Fruit fly (Drosophila melanogaster) whole organism, embryonic: ENCODE results near the gene IntS9.

ENCODE experiments used
- Abd-B ChIP-seq: fragments of 200-800 bp; sonication (Bioruptor generic); optimal IDR thresholded peaks from 2 replicates; lab custom pipeline; 2018; ENCODE audit warnings: missing biosample characterization, mild to moderate bottlenecking, missing genetic modification characterization, moderate library complexity
- Aef1 ChIP-seq: fragments of 200-800 bp; sonication (Bioruptor generic); IDR thresholded peaks from 3 replicates; pipeline ENCODE4 v1.3.6; 2022; ENCODE audit warnings: missing biosample characterization, missing genetic modification characterization
- Asciz ChIP-seq: fragments of 200-800 bp; sonication (Bioruptor generic); optimal IDR thresholded peaks from 2 replicates; lab custom pipeline; 2017; ENCODE audit warnings: missing biosample characterization, mild to moderate bottlenecking, missing genetic modification characterization, missing genetic modification reagents
- Atf6 ChIP-seq: fragments of 200-800 bp; sonication (Bioruptor generic); IDR thresholded peaks from 2 replicates; pipeline ENCODE4 v1.3.6; 2022; ENCODE audit warnings: missing biosample characterization, missing genetic modification characterization
- Bteb2 ChIP-seq: fragments of 200-800 bp; sonication (Bioruptor generic); optimal IDR thresholded peaks from 2 replicates; lab custom pipeline; 2016; ENCODE audit warnings: missing biosample characterization, missing genetic modification characterization
- CG10654 ChIP-seq: fragments of 200-800 bp; sonication (Bioruptor generic); optimal IDR thresholded peaks from 2 replicates; lab custom pipeline; 2016; ENCODE audit warnings: missing biosample characterization, missing genetic modification characterization
- CG12236 ChIP-seq: fragments of 200-800 bp; sonication (Bioruptor generic); optimal IDR thresholded peaks from 2 replicates; lab custom pipeline; 2016; ENCODE audit warnings: missing biosample characterization, missing genetic modification characterization
- CG15011 ChIP-seq: fragments of 200-800 bp; sonication (Bioruptor generic); optimal IDR thresholded peaks from 3 replicates; lab custom pipeline; 2018; ENCODE audit warnings: missing biosample characterization, mild to moderate bottlenecking, missing genetic modification characterization
- CG15696 ChIP-seq: fragments of 200-800 bp; sonication (Bioruptor generic); optimal IDR thresholded peaks from 2 replicates; lab custom pipeline; 2019; ENCODE audit warnings: missing biosample characterization, mild to moderate bottlenecking, missing genetic modification characterization, moderate library complexity
- CG17359 ChIP-seq: fragments of 200-800 bp; sonication (Bioruptor generic); optimal IDR thresholded peaks from 3 replicates; lab custom pipeline; 2018; ENCODE audit warnings: missing biosample characterization, mild to moderate bottlenecking, missing genetic modification characterization, moderate library complexity
- CG18764 ChIP-seq: fragments of 200-800 bp; sonication (Bioruptor generic); optimal IDR thresholded peaks from 3 replicates; lab custom pipeline; 2016; ENCODE audit warnings: missing biosample characterization, missing genetic modification characterization
- CG3163 ChIP-seq: fragments of 200-800 bp; sonication (Bioruptor generic); optimal IDR thresholded peaks from 3 replicates; lab custom pipeline; 2016; ENCODE audit warnings: missing biosample characterization, missing genetic modification characterization
- CG3281 ChIP-seq: fragments of 200-800 bp; sonication (Bioruptor generic); optimal IDR thresholded peaks from 3 replicates; lab custom pipeline; 2017; ENCODE audit warnings: missing biosample characterization, mild to moderate bottlenecking, missing genetic modification characterization
- CG34224 ChIP-seq: fragments of 200-800 bp; sonication (Bioruptor generic); IDR thresholded peaks from 3 replicates; pipeline ENCODE4 v1.3.6; 2022; ENCODE audit warnings: missing biosample characterization, missing genetic modification characterization; ENCODE audit not compliant: partially characterized antibody
- CG4424 ChIP-seq: fragments of 200-800 bp; sonication (Bioruptor generic); optimal IDR thresholded peaks from 3 replicates; lab custom pipeline; 2016; ENCODE audit warnings: missing biosample characterization, missing genetic modification characterization
- CG5953 ChIP-seq: fragments of 200-800 bp; sonication (Bioruptor generic); IDR thresholded peaks from 2 replicates; pipeline ENCODE4 v1.3.6; 2022; ENCODE audit warnings: missing biosample characterization, missing genetic modification characterization
- CG6175 ChIP-seq: fragments of 200-800 bp; sonication (Bioruptor generic); IDR thresholded peaks from 3 replicates; pipeline ENCODE4 v1.3.6; 2022; ENCODE audit warnings: missing biosample characterization, missing genetic modification characterization
- CG6272 ChIP-seq: fragments of 200-800 bp; sonication (Bioruptor generic); IDR thresholded peaks from 2 replicates; pipeline ENCODE4 v1.3.6; 2022; ENCODE audit warnings: missing biosample characterization, missing genetic modification characterization
- CG7839 ChIP-seq: fragments of 200-800 bp; sonication (Bioruptor generic); optimal IDR thresholded peaks from 3 replicates; lab custom pipeline; 2018; ENCODE audit warnings: missing biosample characterization, mild to moderate bottlenecking, missing genetic modification characterization, moderate library complexity
- CG9437 ChIP-seq: fragments of 200-800 bp; sonication (Bioruptor generic); optimal IDR thresholded peaks from 2 replicates; lab custom pipeline; 2018; ENCODE audit warnings: missing biosample characterization, mild to moderate bottlenecking, missing genetic modification characterization
- Deaf1 ChIP-seq: fragments of 200-800 bp; optimal IDR thresholded peaks from 3 replicates; lab custom pipeline; 2019; ENCODE audit warnings: missing biosample characterization, mild to moderate bottlenecking, missing genetic modification characterization, moderate library complexity
- Dip2 ChIP-seq: fragments of 200-800 bp; sonication (Bioruptor generic); IDR thresholded peaks from 2 replicates; pipeline ENCODE4 v1.3.6; 2022; ENCODE audit warnings: missing biosample characterization, missing genetic modification characterization
- E2f1 ChIP-seq: fragments of 200-800 bp; sonication (Bioruptor generic); IDR thresholded peaks from 2 replicates; pipeline ENCODE4 v1.3.6; 2022; ENCODE audit warnings: missing biosample characterization, missing genetic modification characterization
- HLH54F ChIP-seq: fragments of 200-800 bp; sonication (Bioruptor generic); optimal IDR thresholded peaks from 3 replicates; lab custom pipeline; 2016; ENCODE audit warnings: missing biosample characterization, missing genetic modification characterization
- HmgD ChIP-seq: fragments of 200-800 bp; sonication (Bioruptor generic); optimal IDR thresholded peaks from 3 replicates; lab custom pipeline; 2016; ENCODE audit warnings: missing biosample characterization, missing genetic modification characterization
- Hmx ChIP-seq: fragments of 200-800 bp; sonication (Bioruptor generic); optimal IDR thresholded peaks from 2 replicates; lab custom pipeline; 2016; ENCODE audit warnings: missing biosample characterization, missing genetic modification characterization
- NK7.1 ChIP-seq: fragments of 200-800 bp; sonication (Bioruptor generic); optimal IDR thresholded peaks from 3 replicates; lab custom pipeline; 2016; ENCODE audit warnings: missing biosample characterization, missing genetic modification characterization
- Oli ChIP-seq: fragments of 200-800 bp; sonication (Bioruptor generic); optimal IDR thresholded peaks from 2 replicates; lab custom pipeline; 2018; ENCODE audit warnings: missing biosample characterization, mild to moderate bottlenecking, missing genetic modification characterization, moderate library complexity
- Opbp ChIP-seq: fragments of 200-800 bp; sonication (Bioruptor generic); IDR thresholded peaks from 3 replicates; pipeline ENCODE4 v1.3.6; 2022; ENCODE audit warnings: missing biosample characterization, missing genetic modification characterization; ENCODE audit not compliant: partially characterized antibody
- ase ChIP-seq: fragments of 200-800 bp; sonication (Bioruptor generic); IDR thresholded peaks from 3 replicates; pipeline ENCODE4 v1.3.6; 2022; ENCODE audit warnings: missing biosample characterization, missing genetic modification characterization
- bowl ChIP-seq: fragments of 200-800 bp; sonication (Bioruptor generic); IDR thresholded peaks from 2 replicates; pipeline ENCODE4 v1.3.6; 2022; ENCODE audit warnings: missing biosample characterization, missing genetic modification characterization
- br ChIP-seq: fragments of >200 bp; optimal IDR thresholded peaks from 2 replicates; lab custom pipeline; 2017
- ci ChIP-seq: fragments of 200-800 bp; sonication (Bioruptor generic); IDR thresholded peaks from 3 replicates; pipeline ENCODE4 v1.3.6; 2022; ENCODE audit warnings: missing biosample characterization, missing genetic modification characterization
- crp ChIP-seq, 2 experiments: fragments of 200-800 bp; sonication (Bioruptor generic); optimal IDR thresholded peaks; 2 replicates in 1 of 2; 3 replicates in 1 of 2; lab custom pipeline; 2017; ENCODE audit warnings: missing biosample characterization in 2 of 2, missing genetic modification characterization in 2 of 2, mild to moderate bottlenecking in 1 of 2, moderate library complexity in 1 of 2
- ftz-f1 ChIP-seq: fragments of 200-800 bp; sonication (Bioruptor generic); optimal IDR thresholded peaks from 2 replicates; lab custom pipeline; 2016; ENCODE audit warnings: missing biosample characterization, missing genetic modification characterization
- gsb-n ChIP-seq: fragments of 200-800 bp; sonication (Bioruptor generic); optimal IDR thresholded peaks from 3 replicates; lab custom pipeline; 2018; ENCODE audit warnings: missing biosample characterization, mild to moderate bottlenecking, missing genetic modification characterization
- jing ChIP-seq: fragments of 200-800 bp; sonication (Bioruptor generic); optimal IDR thresholded peaks from 2 replicates; lab custom pipeline; 2018; ENCODE audit warnings: missing biosample characterization, mild to moderate bottlenecking, missing genetic modification characterization
- kah ChIP-seq: fragments of 200-800 bp; sonication (Bioruptor generic); optimal IDR thresholded peaks from 2 replicates; lab custom pipeline; 2018; ENCODE audit warnings: missing biosample characterization, mild to moderate bottlenecking, missing genetic modification characterization
- ken ChIP-seq: fragments of 200-800 bp; sonication (Bioruptor generic); IDR thresholded peaks from 3 replicates; pipeline ENCODE4 v1.3.6; 2022; ENCODE audit warnings: missing biosample characterization, missing genetic modification characterization
- lov ChIP-seq, 2 experiments: fragments of 200-800 bp in 1 of 2; fragments of >200 bp in 1 of 2; sonication (Bioruptor generic) in 1 of 2; IDR thresholded peaks in 1 of 2; optimal IDR thresholded peaks in 1 of 2; 2 replicates in 1 of 2; 3 replicates in 1 of 2; pipeline versions ENCODE4 v1.3.6 to Lab custom; 2017 to 2022; ENCODE audit warnings: missing biosample characterization in 1 of 2, missing genetic modification characterization in 1 of 2
- mld ChIP-seq: fragments of 200-800 bp; sonication (Bioruptor generic); IDR thresholded peaks from 3 replicates; pipeline ENCODE4 v1.3.6; 2022; ENCODE audit warnings: missing biosample characterization, missing genetic modification characterization; ENCODE audit not compliant: partially characterized antibody
- onecut ChIP-seq: fragments of 200-800 bp; sonication (Bioruptor generic); IDR thresholded peaks from 2 replicates; pipeline ENCODE4 v1.3.6; 2022; ENCODE audit warnings: missing biosample characterization, missing genetic modification characterization
- phol ChIP-seq: fragments of 200-800 bp; sonication (Bioruptor generic); optimal IDR thresholded peaks from 3 replicates; lab custom pipeline; 2018; ENCODE audit warnings: missing biosample characterization, mild to moderate bottlenecking, missing genetic modification characterization, moderate library complexity
- pum ChIP-seq: fragments of 200-800 bp; sonication (Bioruptor generic); optimal IDR thresholded peaks from 2 replicates; lab custom pipeline; 2016; ENCODE audit warnings: missing biosample characterization, missing genetic modification characterization
- pzg ChIP-seq: fragments of 200-800 bp; sonication (Bioruptor generic); optimal IDR thresholded peaks from 3 replicates; lab custom pipeline; 2018; ENCODE audit warnings: missing biosample characterization, mild to moderate bottlenecking, missing genetic modification characterization, moderate library complexity
- rib ChIP-seq: fragments of 200-800 bp; sonication (Bioruptor generic); IDR thresholded peaks from 2 replicates; pipeline ENCODE4 v1.3.6; 2022; ENCODE audit warnings: missing biosample characterization, missing genetic modification characterization
- schlank ChIP-seq: fragments of 200-800 bp; sonication (Bioruptor generic); optimal IDR thresholded peaks from 2 replicates; lab custom pipeline; 2018; ENCODE audit warnings: missing biosample characterization, mild to moderate bottlenecking, missing genetic modification characterization
- seq ChIP-seq: fragments of 200-800 bp; sonication (Bioruptor generic); IDR thresholded peaks from 2 replicates; pipeline ENCODE4 v1.3.6; 2022; ENCODE audit warnings: missing biosample characterization, missing genetic modification characterization
- tio ChIP-seq: fragments of 200-800 bp; sonication (Bioruptor generic); optimal IDR thresholded peaks from 2 replicates; lab custom pipeline; 2017; ENCODE audit warnings: missing biosample characterization, missing genetic modification characterization, inconsistent platforms
- wdn ChIP-seq: fragments of 200-800 bp; sonication (Bioruptor generic); IDR thresholded peaks from 2 replicates; pipeline ENCODE4 v1.3.6; 2022; ENCODE audit warnings: missing biosample characterization, missing genetic modification characterization
- z ChIP-seq: fragments of 200-800 bp; sonication (Bioruptor generic); IDR thresholded peaks from 3 replicates; pipeline ENCODE4 v1.3.6; 2022; ENCODE audit warnings: missing biosample characterization, missing genetic modification characterization
- zfh1 ChIP-seq: fragments of 200-800 bp; sonication (Bioruptor generic); IDR thresholded peaks from 3 replicates; pipeline ENCODE4 v1.3.6; 2022; ENCODE audit warnings: missing biosample characterization, missing genetic modification characterization

The IntS9 gene

dm6 chr3L:16090330-16090803 lies 15.1 kb downstream of the IntS9 start, which contains the start of the genes CG5235 and ClC-c (continued):
- TF ChIP-seq schlank (tag; lab: Kevin White, UChicago) (no peak), Hmx (GFP tag; lab: Kevin White, UChicago) (no peak), zfh1 (GFP tag; lab: Robert Waterston, UW) (no peak), br (no peak), Asciz (GFP tag; lab: Kevin White, UChicago) (no peak), kah (GFP tag; lab: Kevin White, UChicago) (no peak), Abd-B (no peak), CG7839 (no peak), onecut (no peak), bowl (GFP tag; lab: Robert Waterston, UW) (no peak), CG5953 (GFP tag; lab: Robert Waterston, UW) (no peak), Aef1 (no peak), ci (GFP tag; lab: Robert Waterston, UW) (peak; percentile 25; the same call in 1 of the 3 replicates), HmgD (GFP tag; lab: Kevin White, UChicago) (peak; percentile 60), CG9437 (GFP tag; lab: Kevin White, UChicago) (no peak), CG3281 (GFP tag; lab: Kevin White, UChicago) (no peak), ftz-f1 (GFP tag; lab: Kevin White, UChicago) (no peak), CG10654 (GFP tag; lab: Kevin White, UChicago) (no peak), z (no peak), Dip2 (GFP tag; lab: Robert Waterston, UW) (no peak), Deaf1 (tag; lab: Kevin White, UChicago) (no peak), ase (no peak), E2f1 (GFP tag; lab: Robert Waterston, UW) (no peak), Atf6 (0 out of 2 replicates have a peak, but pooled peaks have one; percentile 34), ken (GFP tag; lab: Robert Waterston, UW) (no peak), CG12236 (no peak), CG15011 (GFP tag; lab: Kevin White, UChicago) (no peak), wdn (GFP tag; lab: Robert Waterston, UW) (no peak), CG6175 (no peak), CG3163 (no peak), pum (no peak), pzg (GFP tag; lab: Kevin White, UChicago) (peak; percentile 84), crp (GFP tag; optimal IDR thresholded peaks at IDR 0.05; lab: Kevin White, UChicago) (peak in 1 of 2 experiments; percentile 13), CG6272 (no peak), CG15696 (no peak), CG4424 (no peak), Oli (tag; lab: Kevin White, UChicago) (no peak), mld (GFP tag; lab: Robert Waterston, UW) (peak; percentile 71; the same call in 1 of the 3 replicates), HLH54F (GFP tag; lab: Kevin White, UChicago) (no peak), NK7.1 (GFP tag; lab: Kevin White, UChicago) (no peak), CG17359 (no peak), seq (GFP tag; lab: Robert Waterston, UW) (no peak), phol (tag; lab: Kevin White, UChicago) (no peak), Opbp (GFP tag; lab: Robert Waterston, UW) (peak; percentile 77), CG18764 (no peak), tio (no peak), jing (no peak), Bteb2 (GFP tag; lab: Kevin White, UChicago) (no peak), CG34224 (peak; percentile 90), gsb-n (tag; lab: Kevin White, UChicago) (no peak), lov (optimal IDR thresholded peaks at IDR 0.05; lab: Kevin White, UChicago) (no peak), lov (GFP tag; IDR thresholded peaks at IDR 0.05; lab: Robert Waterston, UW) (no peak), rib (GFP tag; lab: Robert Waterston, UW) (peak; percentile 94)
